Fruit fly (Drosophila melanogaster) S2 (cell line): ENCODE results near the gene Cyp313a4.

Source experiments
- CG8478 ChIP-seq: fragments of >200 bp; optimal IDR thresholded peaks from 2 replicates; lab custom pipeline; 2018
- CTCF ChIP-seq, 2 experiments: fragments of >200 bp; optimal IDR thresholded peaks; 2 replicates each; lab custom pipeline; 2018

Cyp313a4 gene

dm6 chr3R:12704861-12705260 lies 23.7 kb upstream of the Cyp313a4 start, which contains the start of gene CG12279:
Gene CG12279 (plus strand): TSS chr3R:12705094.
- no peak for TF ChIP-seq CG8478
- no peak for TF ChIP-seq CTCF (optimal IDR thresholded peaks at IDR 0.05; lab: Kevin White, UChicago)

dm6 chr3R:12701994-12702494 lies 20.9 kb upstream of the Cyp313a4 start:
- no peak for TF ChIP-seq CG8478

dm6 chr3R:12701257-12701656 lies 20.1 kb upstream of the Cyp313a4 start:
- TF ChIP-seq CTCF (optimal IDR thresholded peaks at IDR 0.05; lab: Kevin White, UChicago) = no peak
- no peak for TF ChIP-seq CG8478

dm6 chr3R:12700454-12700853 lies 19.3 kb upstream of the Cyp313a4 start:
- TF ChIP-seq CTCF (optimal IDR thresholded peaks at IDR 0.05; lab: Kevin White, UChicago) (no peak), CG8478 (no peak)

- TF ChIP-seq CTCF (optimal IDR thresholded peaks at IDR 0.05; lab: Kevin White, UChicago) (no peak), CG8478 (no peak)
These were observed 18.6 kb upstream of the Cyp313a4 start for dm6 chr3R:12699620-12700378.

- TF ChIP-seq CG8478 (no peak), CTCF (optimal IDR thresholded peaks at IDR 0.05; lab: Kevin White, UChicago) (no peak)
These were observed 17.2 kb upstream of the Cyp313a4 start for dm6 chr3R:12698363-12698762.

- TF ChIP-seq CTCF (optimal IDR thresholded peaks at IDR 0.05; lab: Kevin White, UChicago) = no peak
- TF ChIP-seq CG8478 = no peak
These were observed 16.4 kb upstream of the Cyp313a4 start for dm6 chr3R:12697571-12698039.

- no peak for TF ChIP-seq CG8478
These were observed 15.8 kb upstream of the Cyp313a4 start, which contains the start of gene Past1 for dm6 chr3R:12697022-12697421. Gene Past1 (plus strand): TSS chr3R:12697322.

dm6 chr3R:12694742-12695141 lies 13.6 kb upstream of the Cyp313a4 start, which contains the start of the genes CG14391 and NijC:
Gene CG14391 (minus strand): TSS chr3R:12694842.
Gene NijC (plus strand): TSS chr3R:12695129.
- TF ChIP-seq CG8478 (no peak), CTCF (optimal IDR thresholded peaks at IDR 0.05; lab: Kevin White, UChicago) (no peak)

- TF ChIP-seq CG8478 (no peak), CTCF (optimal IDR thresholded peaks at IDR 0.05; lab: Kevin White, UChicago) (no peak)
These were observed 11.3 kb upstream of the Cyp313a4 start, which contains the start of gene CG31347 for dm6 chr3R:12692497-12692896. Gene CG31347 (minus strand): TSS chr3R:12692597.

- TF ChIP-seq CG8478 (no peak), CTCF (optimal IDR thresholded peaks at IDR 0.05; lab: Kevin White, UChicago) (no peak)
These were observed 10.4 kb upstream of the Cyp313a4 start, which contains the start of gene Arp1 for dm6 chr3R:12691422-12692101. Gene Arp1 (plus strand): TSS chr3R:12691743.

- no peak for TF ChIP-seq CTCF (optimal IDR thresholded peaks at IDR 0.05; lab: Kevin White, UChicago)
- no peak for TF ChIP-seq CG8478
These were observed 7.7 kb upstream of the Cyp313a4 start, which contains the start of gene kar for dm6 chr3R:12688672-12689417. Gene kar (minus strand): TSS chr3R:12689367.

dm6 chr3R:12688116-12688515 lies 6.9 kb upstream of the Cyp313a4 start:
- no peak for TF ChIP-seq CTCF (optimal IDR thresholded peaks at IDR 0.05; lab: Kevin White, UChicago)
- no peak for TF ChIP-seq CG8478

- TF ChIP-seq CG8478 = no peak
These were observed 4.1 kb upstream of the Cyp313a4 start for dm6 chr3R:12685290-12685689.

dm6 chr3R:12678850-12679249 lies 2.3 kb downstream of the Cyp313a4 start, which contains the start of gene mbo:
Gene mbo (minus strand): TSS chr3R:12679052.
- TF ChIP-seq CG8478 (no peak), CTCF (optimal IDR thresholded peaks at IDR 0.05; lab: Kevin White, UChicago) (no peak)
